Worm (Caenorhabditis elegans) whole organism, mixed stage, embryonic: ENCODE data around the gene srx-54.

Experiments used
- blmp-1 ChIP-seq: fragments of 150-350 bp; optimal IDR thresholded peaks from 2 replicates; lab custom pipeline; 2014; ENCODE audit warnings: missing biosample characterization, missing genetic modification characterization
- ceh-39 ChIP-seq: fragments of 150-350 bp; optimal IDR thresholded peaks from 2 replicates; lab custom pipeline; 2014; ENCODE audit warnings: missing biosample characterization, missing genetic modification characterization
- ceh-43 ChIP-seq: fragments of 200-800 bp; sonication (Bioruptor generic); optimal IDR thresholded peaks from 2 replicates; lab custom pipeline; 2018; ENCODE audit warnings: mild to moderate bottlenecking, missing genetic modification characterization, moderate library complexity, missing compliant biosample characterization
- ceh-83 ChIP-seq: fragments of 200-800 bp; sonication (Bioruptor generic); optimal IDR thresholded peaks from 2 replicates; lab custom pipeline; 2018; ENCODE audit warnings: mild to moderate bottlenecking, missing genetic modification characterization, missing compliant biosample characterization
- ces-1 ChIP-seq: fragments of 150-350 bp; optimal IDR thresholded peaks from 2 replicates; lab custom pipeline; 2014; ENCODE audit warnings: missing biosample characterization, missing genetic modification reagents, missing genetic modification characterization
- cnd-1 ChIP-seq: fragments of 200-800 bp; sonication (Bioruptor generic); optimal IDR thresholded peaks from 2 replicates; lab custom pipeline; 2018; ENCODE audit warnings: mild to moderate bottlenecking, missing genetic modification characterization, missing compliant biosample characterization
- drap-1 ChIP-seq: fragments of 200-800 bp; sonication (Bioruptor generic); optimal IDR thresholded peaks from 3 replicates; lab custom pipeline; 2018; ENCODE audit warnings: mild to moderate bottlenecking, missing genetic modification characterization, missing compliant biosample characterization
- elt-1 ChIP-seq: sonication (generic microtip); optimal IDR thresholded peaks from 2 replicates; lab custom pipeline; 2017; ENCODE audit warnings: missing genetic modification characterization, mild to moderate bottlenecking, missing compliant biosample characterization, antibody characterized with exemption, moderate library complexity, borderline replicate concordance; ENCODE audit not compliant: insufficient read depth
- elt-3 ChIP-seq: fragments of 150-350 bp; optimal IDR thresholded peaks from 2 replicates; lab custom pipeline; 2014; ENCODE audit warnings: missing biosample characterization, missing genetic modification characterization
- ham-2 ChIP-seq: fragments of 200-800 bp; sonication (Bioruptor generic); optimal IDR thresholded peaks from 2 replicates; lab custom pipeline; 2018; ENCODE audit warnings: mild to moderate bottlenecking, missing genetic modification characterization, missing compliant biosample characterization
- hlh-1 ChIP-seq: fragments of 150-350 bp; optimal IDR thresholded peaks from 2 replicates; lab custom pipeline; 2014; ENCODE audit warnings: missing biosample characterization, missing genetic modification reagents, missing genetic modification characterization
- lin-13 ChIP-seq: fragments of 150-350 bp; optimal IDR thresholded peaks from 2 replicates; lab custom pipeline; 2014; ENCODE audit warnings: missing biosample characterization, missing genetic modification characterization
- lin-32 ChIP-seq: fragments of 200-800 bp; sonication (Bioruptor generic); optimal IDR thresholded peaks from 2 replicates; lab custom pipeline; 2018; ENCODE audit warnings: mild to moderate bottlenecking, missing genetic modification characterization, missing compliant biosample characterization
- lsy-2 ChIP-seq: fragments of 150-350 bp; optimal IDR thresholded peaks from 2 replicates; lab custom pipeline; 2014; ENCODE audit warnings: missing biosample characterization, missing genetic modification characterization
- mab-5 ChIP-seq: fragments of 150-350 bp; optimal IDR thresholded peaks from 2 replicates; lab custom pipeline; 2014; ENCODE audit warnings: missing biosample characterization, missing genetic modification characterization
- mep-1 ChIP-seq: fragments of 150-350 bp; optimal IDR thresholded peaks from 2 replicates; lab custom pipeline; 2017; ENCODE audit warnings: missing biosample characterization, missing genetic modification reagents, missing genetic modification characterization, inconsistent platforms
- mls-2 ChIP-seq: sonication (generic microtip); optimal IDR thresholded peaks from 2 replicates; lab custom pipeline; 2016; ENCODE audit warnings: mild to moderate bottlenecking, missing genetic modification characterization, moderate library complexity, missing compliant biosample characterization
- nhr-12 ChIP-seq: fragments of 150-350 bp; optimal IDR thresholded peaks from 2 replicates; lab custom pipeline; 2014; ENCODE audit warnings: missing biosample characterization, missing genetic modification characterization
- nhr-2 ChIP-seq: fragments of 150-350 bp; optimal IDR thresholded peaks from 2 replicates; lab custom pipeline; 2014; ENCODE audit warnings: missing biosample characterization, missing genetic modification characterization
- nhr-237 ChIP-seq: fragments of 150-350 bp; optimal IDR thresholded peaks from 2 replicates; lab custom pipeline; 2014; ENCODE audit warnings: missing biosample characterization, missing genetic modification characterization
- nhr-28 ChIP-seq: fragments of 150-350 bp; optimal IDR thresholded peaks from 2 replicates; lab custom pipeline; 2014; ENCODE audit warnings: missing biosample characterization, missing genetic modification characterization
- nhr-76 ChIP-seq: sonication (generic microtip); optimal IDR thresholded peaks from 2 replicates; lab custom pipeline; 2017; ENCODE audit warnings: missing biosample characterization, missing genetic modification characterization
- pha-4 ChIP-seq: fragments of 150-350 bp; optimal IDR thresholded peaks from 2 replicates; lab custom pipeline; 2018; ENCODE audit warnings: missing biosample characterization, missing genetic modification reagents, missing genetic modification characterization
- sem-2 ChIP-seq: fragments of 200-800 bp; sonication (Bioruptor generic); optimal IDR thresholded peaks from 2 replicates; lab custom pipeline; 2018; ENCODE audit warnings: mild to moderate bottlenecking, missing genetic modification characterization, missing compliant biosample characterization
- snpc-4 ChIP-seq: fragments of 150-350 bp; optimal IDR thresholded peaks from 2 replicates; lab custom pipeline; 2014; ENCODE audit warnings: missing biosample characterization, missing genetic modification characterization
- sptf-1 ChIP-seq: sonication (generic microtip); optimal IDR thresholded peaks from 2 replicates; lab custom pipeline; 2017; ENCODE audit warnings: mild to moderate bottlenecking, missing genetic modification characterization, moderate library complexity, missing compliant biosample characterization
- tbx-8 ChIP-seq: fragments of 200-800 bp; sonication (Bioruptor generic); optimal IDR thresholded peaks from 2 replicates; lab custom pipeline; 2018; ENCODE audit warnings: mild to moderate bottlenecking, missing genetic modification characterization, moderate library complexity, missing compliant biosample characterization
- unc-120 ChIP-seq: sonication (generic microtip); optimal IDR thresholded peaks from 2 replicates; lab custom pipeline; 2017; ENCODE audit warnings: missing genetic modification characterization, missing compliant biosample characterization; ENCODE audit not compliant: poor library complexity, severe bottlenecking
- unc-39 ChIP-seq: fragments of 150-350 bp; optimal IDR thresholded peaks from 2 replicates; lab custom pipeline; 2014; ENCODE audit warnings: missing biosample characterization, missing genetic modification characterization
- zip-8 ChIP-seq: fragments of 150-350 bp; optimal IDR thresholded peaks from 2 replicates; lab custom pipeline; 2014; ENCODE audit warnings: missing biosample characterization, missing genetic modification characterization
- ztf-11 ChIP-seq: fragments of 150-350 bp; optimal IDR thresholded peaks from 2 replicates; lab custom pipeline; 2014; ENCODE audit warnings: missing biosample characterization, missing genetic modification characterization

The srx-54 gene

DNA sequence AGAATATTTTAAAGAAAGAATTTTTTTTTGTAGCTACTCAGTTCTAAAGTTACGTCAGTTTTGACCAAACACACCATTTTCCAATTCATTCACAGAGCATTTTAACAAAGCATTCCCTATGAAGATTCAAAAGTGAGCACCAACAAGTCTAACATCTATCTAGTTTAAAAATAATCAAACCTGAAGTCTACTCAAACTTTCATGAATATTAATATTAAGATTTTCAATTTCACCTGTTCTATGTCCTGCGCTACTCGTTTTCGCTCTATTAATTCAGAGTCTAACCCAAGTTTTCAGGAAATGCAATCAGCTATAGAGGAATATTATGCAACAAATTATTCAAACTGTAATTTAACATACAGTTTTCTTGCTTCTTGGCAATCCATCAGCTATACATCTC is 2.9 kb upstream of the srx-54 start, which contains the start of gene srh-119:
srh-119 (plus strand) TSS at position 301 of the 400 bp plus-strand sequence.
- no peak for TF ChIP-seq pha-4 (tag; lab: Kevin White, UChicago)
- TF ChIP-seq ceh-39: no peak
- TF ChIP-seq nhr-76 (tag; lab: Kevin White, UChicago): no peak
- TF ChIP-seq sem-2 (GFP tag; lab: Kevin White, UChicago): no peak
- TF ChIP-seq unc-39 (tag; lab: Kevin White, UChicago): no peak
- no peak for TF ChIP-seq nhr-12 (tag; lab: Kevin White, UChicago)
- no peak for TF ChIP-seq lin-13 (tag; lab: Kevin White, UChicago)
- TF ChIP-seq ztf-11 (tag; lab: Kevin White, UChicago): no peak
- no peak for TF ChIP-seq hlh-1
- no peak for TF ChIP-seq zip-8
- TF ChIP-seq nhr-2 (tag; lab: Kevin White, UChicago): no peak
- no peak for TF ChIP-seq lin-32 (GFP tag; lab: Kevin White, UChicago)
- TF ChIP-seq nhr-237 (tag; lab: Kevin White, UChicago): no peak
- TF ChIP-seq mab-5: no peak
- TF ChIP-seq elt-1 (tag; lab: Kevin White, UChicago): no peak
- TF ChIP-seq ceh-83 (GFP tag; lab: Kevin White, UChicago): no peak
- TF ChIP-seq snpc-4 (tag; lab: Kevin White, UChicago): no peak

DNA sequence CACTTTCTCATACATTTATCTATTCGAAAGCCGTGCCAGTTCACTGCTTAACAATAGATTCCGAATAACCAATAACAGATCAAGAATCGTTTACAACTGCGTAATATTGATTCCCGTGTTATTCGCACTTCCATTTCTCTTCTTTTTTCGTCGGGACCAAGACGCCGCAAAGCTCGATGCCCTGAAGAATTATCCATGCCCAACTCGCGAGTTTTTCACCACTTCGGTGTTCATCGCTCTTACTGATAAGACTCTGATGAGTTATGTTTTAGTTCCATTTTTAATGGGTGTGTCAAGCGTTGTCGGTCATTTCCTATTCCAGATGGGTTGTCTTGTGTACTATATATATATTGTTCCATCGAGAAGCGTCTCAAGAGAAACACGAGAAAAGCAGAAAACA is 1.7 kb upstream of the srx-54 start:
- TF ChIP-seq ceh-43 (GFP tag; lab: Kevin White, UChicago) (no peak), elt-3 (tag; lab: Kevin White, UChicago) (no peak), tbx-8 (GFP tag; lab: Kevin White, UChicago) (no peak), ham-2 (GFP tag; lab: Kevin White, UChicago) (no peak), mls-2 (tag; lab: Kevin White, UChicago) (no peak), ces-1 (GFP tag; lab: Kevin White, UChicago) (no peak), lsy-2 (no peak), lin-13 (tag; lab: Kevin White, UChicago) (no peak), ceh-83 (GFP tag; lab: Kevin White, UChicago) (no peak), drap-1 (GFP tag; lab: Kevin White, UChicago) (no peak), mep-1 (tag; lab: Kevin White, UChicago) (no peak), nhr-76 (tag; lab: Kevin White, UChicago) (no peak), unc-120 (tag; lab: Kevin White, UChicago) (no peak), elt-1 (tag; lab: Kevin White, UChicago) (no peak), nhr-28 (tag; lab: Kevin White, UChicago) (no peak), unc-39 (tag; lab: Kevin White, UChicago) (no peak), sptf-1 (tag; lab: Kevin White, UChicago) (no peak), ceh-39 (no peak), sem-2 (GFP tag; lab: Kevin White, UChicago) (no peak), nhr-2 (tag; lab: Kevin White, UChicago) (no peak)

DNA sequence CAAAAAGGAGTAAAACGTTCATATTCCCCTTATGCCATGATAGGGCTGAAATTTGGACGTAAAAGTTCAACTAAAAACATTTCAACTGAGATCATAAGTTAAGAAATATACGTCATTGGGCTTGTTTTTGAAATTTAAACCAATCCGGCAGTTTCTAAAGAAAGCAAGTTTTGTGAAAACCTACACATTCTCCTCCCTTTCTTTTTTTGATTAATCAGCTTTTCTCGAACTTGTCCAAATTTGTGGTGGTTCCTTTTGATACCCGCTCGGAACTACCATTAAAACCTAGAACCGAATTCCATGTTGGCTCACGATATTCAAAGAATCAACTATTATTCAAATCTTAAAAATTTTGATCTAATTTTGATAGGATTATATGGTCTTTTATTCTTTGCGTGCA is 5.3 kb downstream of the srx-54 start, which contains the start of gene srz-54:
srz-54 (plus strand) TSS at position 301 of the 400 bp plus-strand sequence.
- TF ChIP-seq snpc-4 (tag; lab: Kevin White, UChicago) (no peak), nhr-28 (tag; lab: Kevin White, UChicago) (no peak)
- TF ChIP-seq, all 35 proteins: peak for 0

DNA sequence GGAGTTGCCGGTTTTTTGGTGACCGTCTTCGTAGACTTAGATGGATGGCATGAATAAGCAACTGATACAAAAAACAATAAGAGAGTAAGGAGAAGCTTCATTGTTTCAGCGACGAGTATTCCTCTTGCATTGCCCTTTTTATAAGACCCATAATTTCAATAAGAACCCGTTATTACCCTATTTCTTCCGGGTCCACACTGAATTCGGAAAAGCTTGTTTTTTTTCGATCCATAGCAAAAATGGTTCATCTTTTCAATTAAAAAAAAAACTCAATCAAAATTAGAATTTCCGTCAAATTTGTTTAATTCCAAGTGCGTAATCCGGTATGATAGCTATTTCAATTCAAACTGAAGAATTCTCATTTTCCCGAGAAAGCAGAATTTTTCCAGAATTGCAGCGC is 12.0 kb downstream of the srx-54 start, which contains the start of gene Y102A5C.40:
Y102A5C.40 (minus strand) TSS at position 101 of the 400 bp plus-strand sequence.
- TF ChIP-seq elt-1 (tag; lab: Kevin White, UChicago) (no peak), elt-3 (tag; lab: Kevin White, UChicago) (no peak), cnd-1 (no peak), ceh-43 (GFP tag; lab: Kevin White, UChicago) (no peak), hlh-1 (no peak), lin-32 (GFP tag; lab: Kevin White, UChicago) (no peak), blmp-1 (tag; lab: Kevin White, UChicago) (no peak), tbx-8 (GFP tag; lab: Kevin White, UChicago) (no peak), nhr-28 (tag; lab: Kevin White, UChicago) (no peak), ces-1 (GFP tag; lab: Kevin White, UChicago) (no peak), sem-2 (GFP tag; lab: Kevin White, UChicago) (no peak)
- TF ChIP-seq, all 35 proteins: peak for 0
